Fruit fly (Drosophila melanogaster): Measurements from ENCODE around the gene CG17776.

Gene CG17776

DNA sequence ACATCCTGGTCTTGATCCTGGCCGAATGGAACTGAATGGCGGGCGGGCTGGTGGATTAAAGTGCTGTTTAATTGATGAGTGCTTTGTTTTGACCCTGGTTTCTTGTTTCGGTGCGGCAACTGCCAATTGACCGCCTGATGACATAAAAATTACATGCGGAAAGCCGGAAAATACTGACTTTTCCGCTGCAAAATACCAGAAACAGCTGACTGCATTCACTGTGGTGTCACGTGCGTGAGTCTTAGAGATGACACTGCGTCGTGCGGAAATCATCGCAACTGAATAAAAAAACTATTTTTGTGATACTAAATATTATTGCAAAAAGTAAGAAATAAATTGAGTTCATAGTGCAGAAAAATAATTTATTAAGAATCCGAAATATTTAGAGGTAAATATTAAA, 35.0 kb upstream of the CG17776 start, which contains the start of gene bcn92 (continued):
- TF ChIP-seq dm (GFP tag; optimal IDR thresholded peaks at IDR 0.05) (peak; percentile 64), ro (GFP tag; IDR thresholded peaks at IDR 0.05) (no peak), gfzf (GFP tag; optimal IDR thresholded peaks at IDR 0.05) (peak; percentile 69), CG13123 (GFP tag; optimal IDR thresholded peaks at IDR 0.05) (peak; percentile 26), shn (GFP tag; optimal IDR thresholded peaks at IDR 0.05) (peak; percentile 16), ssp (GFP tag; IDR thresholded peaks at IDR 0.05) (no peak), sna (GFP tag; IDR thresholded peaks at IDR 0.05; ENCODE audit: partially characterized antibody) (peak; percentile 93), NfI (GFP tag; optimal IDR thresholded peaks at IDR 0.05) (peak; percentile 17), fu2 (GFP tag; optimal IDR thresholded peaks at IDR 0.05) (peak; percentile 21), Six4 (GFP tag; optimal IDR thresholded peaks at IDR 0.05) (peak; percentile 21), Drgx (GFP tag; IDR thresholded peaks at IDR 0.05) (0 out of 2 replicates have a peak, but pooled peaks have one; percentile 8), CG9797 (GFP tag; optimal IDR thresholded peaks at IDR 0.05) (peak; percentile 80), chif (GFP tag; optimal IDR thresholded peaks at IDR 0.05) (peak; percentile 12 to 35), CG34224 (GFP tag; IDR thresholded peaks at IDR 0.05; ENCODE audit: partially characterized antibody) (peak; percentile 93), Ets97D (GFP tag; optimal IDR thresholded peaks at IDR 0.05) (peak; percentile 48), CG11085 (GFP tag; IDR thresholded peaks at IDR 0.05) (0 out of 2 replicates have a peak, but pooled peaks have one; percentile 11), pzg (GFP tag; optimal IDR thresholded peaks at IDR 0.05) (peak; percentile 69), CG10147 (GFP tag; optimal IDR thresholded peaks at IDR 0.05) (peak; percentile 29), gem (tag; optimal IDR thresholded peaks at IDR 0.05) (peak; percentile 56), cato (GFP tag; optimal IDR thresholded peaks at IDR 0.05; ENCODE audit: borderline replicate concordance) (no peak), CG30020 (tag; optimal IDR thresholded peaks at IDR 0.05) (peak; percentile 26), ranshi (GFP tag; IDR thresholded peaks at IDR 0.05) (no peak), stc (GFP tag; IDR thresholded peaks at IDR 0.05) (0 out of 2 replicates have a peak, but pooled peaks have one; percentile 9), CG34376 (GFP tag; optimal IDR thresholded peaks at IDR 0.05) (peak; percentile 33), Hey (tag; optimal IDR thresholded peaks at IDR 0.05) (no peak), Dfd (GFP tag; optimal IDR thresholded peaks at IDR 0.05) (no peak), CG12219 (GFP tag; optimal IDR thresholded peaks at IDR 0.05) (no peak), zfh2 (GFP tag; optimal IDR thresholded peaks at IDR 0.05) (peak; percentile 29), Fer3 (tag; optimal IDR thresholded peaks at IDR 0.05) (peak; percentile 22), Sry-δ (GFP tag; optimal IDR thresholded peaks at IDR 0.05) (peak; percentile 90), CG8765 (GFP tag; IDR thresholded peaks at IDR 0.05) (no peak), CG12236 (GFP tag; optimal IDR thresholded peaks at IDR 0.05) (no peak), zf30C (GFP tag; optimal IDR thresholded peaks at IDR 0.05) (no peak), sd (tag; optimal IDR thresholded peaks at IDR 0.05) (peak; percentile 37), hbn (GFP tag; IDR thresholded peaks at IDR 0.05; ENCODE audit: partially characterized antibody) (peak; percentile 96), az2 (GFP tag; optimal IDR thresholded peaks at IDR 0.05) (peak; percentile 32), Nf-YA (GFP tag; IDR thresholded peaks at IDR 0.05) (no peak), CG1647 (GFP tag; optimal IDR thresholded peaks at IDR 0.05) (peak; percentile 26), HLHmδ (GFP tag; optimal IDR thresholded peaks at IDR 0.05) (peak; percentile 4), Doc3 (GFP tag; IDR thresholded peaks at IDR 0.05; ENCODE audit: partially characterized antibody) (peak; percentile 94), pb (GFP tag; optimal IDR thresholded peaks at IDR 0.05) (no peak), D (optimal IDR thresholded peaks at IDR 0.05) (no peak), D (GFP tag; optimal IDR thresholded peaks at IDR 0.05) (no peak), HLH54F (GFP tag; optimal IDR thresholded peaks at IDR 0.05) (peak; percentile 41), ind (GFP tag; optimal IDR thresholded peaks at IDR 0.05) (peak; percentile 46), CG2712 (tag; optimal IDR thresholded peaks at IDR 0.05) (peak; percentile 43), CTCF (GFP tag; optimal IDR thresholded peaks at IDR 0.05) (no peak), zen2 (GFP tag; IDR thresholded peaks at IDR 0.05; ENCODE audit: partially characterized antibody) (peak; percentile 92), Abd-B (GFP tag; optimal IDR thresholded peaks at IDR 0.05) (peak; percentile 7), CG15073 (GFP tag; optimal IDR thresholded peaks at IDR 0.05) (no peak), vnd (GFP tag; IDR thresholded peaks at IDR 0.05; ENCODE audit: partially characterized antibody) (peak; percentile 93), so (GFP tag; IDR thresholded peaks at IDR 0.05) (no peak)
